Worm (Caenorhabditis elegans) whole organism, L1 larva: Measurements from ENCODE around the gene acp-3.
"Not testable (repeated sequence)": the region's sequence is repeated elsewhere in the genome, so short reads cannot be mapped to it uniquely, and the experiment has no call there.

Experiments used
- C04F5.9 ChIP-seq: sonication (generic microtip); optimal IDR thresholded peaks from 2 replicates; lab custom pipeline; 2016; ENCODE audit warnings: missing genetic modification characterization, missing compliant biosample characterization
- Y116A8C.19 ChIP-seq: sonication (generic microtip); optimal IDR thresholded peaks from 2 replicates; lab custom pipeline; 2016; ENCODE audit warnings: missing compliant biosample characterization, missing genetic modification characterization, borderline replicate concordance
- blmp-1 ChIP-seq: fragments of 150-350 bp; optimal IDR thresholded peaks from 2 replicates; lab custom pipeline; 2014; ENCODE audit warnings: missing biosample characterization, missing genetic modification characterization
- ceh-88 ChIP-seq: fragments of 200-800 bp; sonication (Bioruptor generic); IDR thresholded peaks from 2 replicates; pipeline ENCODE4 v1.3.6; 2022; ENCODE audit warnings: missing genetic modification characterization, missing compliant biosample characterization
- ceh-90 ChIP-seq: sonication (generic microtip); optimal IDR thresholded peaks from 2 replicates; lab custom pipeline; 2016; ENCODE audit warnings: missing genetic modification characterization, missing compliant biosample characterization
- ces-1 ChIP-seq: fragments of 150-350 bp; optimal IDR thresholded peaks from 2 replicates; lab custom pipeline; 2014; ENCODE audit warnings: missing biosample characterization, missing genetic modification reagents, missing genetic modification characterization
- dsc-1 ChIP-seq: sonication (generic microtip); optimal IDR thresholded peaks from 2 replicates; lab custom pipeline; 2016; ENCODE audit warnings: mild to moderate bottlenecking, missing genetic modification characterization, missing compliant biosample characterization
- efl-1 ChIP-seq, 4 experiments: fragments of 150-350 bp; optimal IDR thresholded peaks in 3 of 4; peaks in 1 of 4; 1 replicate in 1 of 4; 2 replicates in 3 of 4; lab custom pipeline; 2014; ENCODE audit warnings: missing biosample characterization in 2 of 4, missing genetic modification characterization in 2 of 4, missing genetic modification reagents in 2 of 4
- efl-3 ChIP-seq: fragments of 200-800 bp; sonication (Bioruptor generic); optimal IDR thresholded peaks from 2 replicates; lab custom pipeline; 2018; ENCODE audit warnings: mild to moderate bottlenecking, missing genetic modification characterization, missing compliant biosample characterization
- elt-2 ChIP-seq: sonication (generic microtip); optimal IDR thresholded peaks from 2 replicates; lab custom pipeline; 2016; ENCODE audit warnings: missing genetic modification characterization, mild to moderate bottlenecking, inconsistent platforms, missing compliant biosample characterization, missing genetic modification reagents
- ets-5 ChIP-seq: fragments of 200-800 bp; sonication (Bioruptor generic); IDR thresholded peaks from 2 replicates; pipeline ENCODE4 v1.3.6; 2022; ENCODE audit warnings: missing genetic modification characterization, missing compliant biosample characterization
- fkh-8 ChIP-seq: sonication (generic microtip); optimal IDR thresholded peaks from 2 replicates; lab custom pipeline; 2016; ENCODE audit warnings: mild to moderate bottlenecking, missing genetic modification characterization, missing compliant biosample characterization
- hlh-4 ChIP-seq: sonication (generic microtip); optimal IDR thresholded peaks from 2 replicates; lab custom pipeline; 2016; ENCODE audit warnings: mild to moderate bottlenecking, missing genetic modification characterization, missing compliant biosample characterization
- irx-1 ChIP-seq: sonication (generic microtip); optimal IDR thresholded peaks from 2 replicates; lab custom pipeline; 2016; ENCODE audit warnings: missing genetic modification characterization, missing compliant biosample characterization
- isw-1 ChIP-seq: fragments of 200-800 bp; sonication (Bioruptor generic); IDR thresholded peaks from 2 replicates; pipeline ENCODE4 v1.3.6; 2022; ENCODE audit warnings: missing genetic modification characterization, missing compliant biosample characterization
- lin-14 ChIP-seq: fragments of 200-800 bp; sonication (Bioruptor generic); optimal IDR thresholded peaks from 2 replicates; lab custom pipeline; 2018; ENCODE audit warnings: mild to moderate bottlenecking, missing genetic modification characterization, moderate library complexity, missing compliant biosample characterization
- lin-35 ChIP-seq, 2 experiments: fragments of 150-350 bp; optimal IDR thresholded peaks; 2 replicates each; lab custom pipeline; 2014; ENCODE audit warnings: missing biosample characterization in 2 of 2, missing genetic modification characterization in 2 of 2, missing genetic modification reagents in 2 of 2
- lin-39 ChIP-seq: fragments of 150-350 bp; optimal IDR thresholded peaks from 2 replicates; lab custom pipeline; 2014; ENCODE audit warnings: missing biosample characterization, missing genetic modification reagents, missing genetic modification characterization
- lsy-2 ChIP-seq, 2 experiments: fragments of 150-350 bp; optimal IDR thresholded peaks; 2 replicates each; lab custom pipeline; 2014; ENCODE audit warnings: missing biosample characterization in 2 of 2, missing genetic modification characterization in 2 of 2
- mef-2 ChIP-seq: fragments of 150-350 bp; optimal IDR thresholded peaks from 2 replicates; lab custom pipeline; 2014; ENCODE audit warnings: missing biosample characterization, missing genetic modification characterization
- nhr-28 ChIP-seq: fragments of 150-350 bp; optimal IDR thresholded peaks from 2 replicates; lab custom pipeline; 2014; ENCODE audit warnings: missing biosample characterization, missing genetic modification characterization
- nhr-47 ChIP-seq: sonication (generic microtip); optimal IDR thresholded peaks from 2 replicates; lab custom pipeline; 2016; ENCODE audit warnings: mild to moderate bottlenecking, missing genetic modification characterization, moderate library complexity, missing compliant biosample characterization
- nhr-85 ChIP-seq: sonication (generic microtip); peaks from one replicate; lab custom pipeline; 2016; ENCODE audit warnings: missing genetic modification characterization, inconsistent platforms, missing compliant biosample characterization
- nhr-90 ChIP-seq: sonication (generic microtip); optimal IDR thresholded peaks from 2 replicates; lab custom pipeline; 2016; ENCODE audit warnings: mild to moderate bottlenecking, missing genetic modification characterization, missing compliant biosample characterization; ENCODE audit not compliant: poor library complexity
- rnt-1 ChIP-seq: sonication (generic microtip); optimal IDR thresholded peaks from 2 replicates; lab custom pipeline; 2016; ENCODE audit warnings: mild to moderate bottlenecking, missing genetic modification characterization, moderate library complexity, missing compliant biosample characterization
- snpc-4 ChIP-seq: fragments of 150-350 bp; optimal IDR thresholded peaks from 2 replicates; lab custom pipeline; 2014; ENCODE audit warnings: missing biosample characterization, missing genetic modification characterization
- sptf-1 ChIP-seq: fragments of 150-350 bp; optimal IDR thresholded peaks from 2 replicates; lab custom pipeline; 2014; ENCODE audit warnings: missing biosample characterization, missing genetic modification characterization
- swsn-7 ChIP-seq: sonication (generic microtip); optimal IDR thresholded peaks from 2 replicates; lab custom pipeline; 2016; ENCODE audit warnings: missing genetic modification characterization, missing compliant biosample characterization
- tlp-1 ChIP-seq: fragments of 150-350 bp; optimal IDR thresholded peaks from 2 replicates; lab custom pipeline; 2014; ENCODE audit warnings: missing biosample characterization, missing genetic modification characterization
- unc-62 ChIP-seq: fragments of 150-350 bp; optimal IDR thresholded peaks from 2 replicates; lab custom pipeline; 2014; ENCODE audit warnings: missing biosample characterization, missing genetic modification reagents, missing genetic modification characterization
- unc-86 ChIP-seq: sonication (generic microtip); optimal IDR thresholded peaks from 2 replicates; lab custom pipeline; 2016; ENCODE audit warnings: missing genetic modification characterization, missing compliant biosample characterization
- ztf-11 ChIP-seq, 2 experiments: sonication (generic microtip); optimal IDR thresholded peaks; 2 replicates each; lab custom pipeline; 2016 to 2017; ENCODE audit warnings: missing genetic modification characterization in 2 of 2, missing biosample characterization in 1 of 2, missing compliant biosample characterization in 1 of 2

The acp-3 gene

ce11 chrII:8420775-8421388 lies 16.1 kb downstream of the acp-3 start:
- peak in 1 of 2 experiments; percentile 48 for TF ChIP-seq lsy-2 (tag; optimal IDR thresholded peaks at IDR 0.05; lab: Kevin White, UChicago)
- no peak for TF ChIP-seq sptf-1 (tag; lab: Kevin White, UChicago)
- TF ChIP-seq dsc-1 (tag; lab: Kevin White, UChicago), result no peak
- TF ChIP-seq tlp-1 (tag; lab: Kevin White, UChicago), result peak; percentile 90
- TF ChIP-seq, all 84 proteins: peak for 2

- TF ChIP-seq ceh-90, mef-2, Y116A8C.19 (tag; lab: Kevin White, UChicago): not testable (repeated sequence)
Measured at ce11 chrII:8419798-8420197, 17.1 kb downstream of the acp-3 start, which contains the start of gene F14E5.8. F14E5.8 (plus strand) TSS chrII:8420098.

ce11 chrII:8419015-8419414 lies 17.9 kb downstream of the acp-3 start:
- TF ChIP-seq swsn-7 (tag; lab: Kevin White, UChicago) (no peak), Y116A8C.19 (tag; lab: Kevin White, UChicago) (no peak), nhr-90 (no peak), isw-1 (GFP tag; lab: Robert Waterston, UW) (no peak), tlp-1 (tag; lab: Kevin White, UChicago) (peak; percentile 82), lsy-2 (tag; optimal IDR thresholded peaks at IDR 0.05; lab: Kevin White, UChicago) (peak in 1 of 2 experiments; percentile 41), mef-2 (tag; lab: Kevin White, UChicago) (no peak), hlh-4 (tag; lab: Kevin White, UChicago) (no peak), unc-86 (tag; lab: Kevin White, UChicago) (no peak), rnt-1 (tag; lab: Kevin White, UChicago) (no peak), elt-2 (tag; lab: Kevin White, UChicago) (no peak), snpc-4 (no peak), unc-62 (GFP tag; lab: Kevin White, UChicago) (no peak), nhr-47 (no peak), irx-1 (no peak)

ce11 chrII:8417059-8417668 lies 19.8 kb downstream of the acp-3 start, which contains the start of gene fdgt-2:
fdgt-2 (plus strand) TSS chrII:8417618.
- TF ChIP-seq efl-1 (optimal IDR thresholded peaks at IDR 0.05; lab: Kevin White, UChicago), result no peak
- TF ChIP-seq efl-1 (GFP tag; optimal IDR thresholded peaks at IDR 0.05 in 1 of 2; lab: Kevin White, UChicago), result peak in 1 of 2 experiments; percentile 6
- no peak for TF ChIP-seq unc-86 (tag; lab: Kevin White, UChicago)
- TF ChIP-seq lin-35 (GFP tag; optimal IDR thresholded peaks at IDR 0.05; lab: Kevin White, UChicago), result no peak
- no peak for TF ChIP-seq ces-1 (GFP tag; lab: Kevin White, UChicago)
- peak; percentile 65 for TF ChIP-seq nhr-85 (tag; lab: Kevin White, UChicago)
- no peak for TF ChIP-seq ztf-11 (tag; optimal IDR thresholded peaks at IDR 0.05; lab: Kevin White, UChicago)
- TF ChIP-seq C04F5.9 (tag; lab: Kevin White, UChicago), result no peak
- peak; percentile 8 for TF ChIP-seq elt-2 (tag; lab: Kevin White, UChicago)
- TF ChIP-seq ceh-88 (GFP tag; lab: Robert Waterston, UW), result no peak
- peak; percentile 18 for TF ChIP-seq blmp-1 (tag; lab: Kevin White, UChicago)
- no peak for TF ChIP-seq ets-5 (GFP tag; lab: Robert Waterston, UW)
- TF ChIP-seq, all 84 proteins: peak for 4

- TF ChIP-seq lin-39 (no peak), snpc-4 (no peak), fkh-8 (no peak), lin-14 (GFP tag; lab: Kevin White, UChicago) (peak; percentile 17), nhr-85 (tag; lab: Kevin White, UChicago) (peak; percentile 79), nhr-28 (tag; lab: Kevin White, UChicago) (no peak), efl-3 (GFP tag; lab: Kevin White, UChicago) (peak; percentile 84), sptf-1 (tag; lab: Kevin White, UChicago) (no peak)
Measured at ce11 chrII:8415462-8416037, 21.4 kb downstream of the acp-3 start.
